Worm (Caenorhabditis elegans): ENCODE results near the gene set-2.

set-2 gene

DNA sequence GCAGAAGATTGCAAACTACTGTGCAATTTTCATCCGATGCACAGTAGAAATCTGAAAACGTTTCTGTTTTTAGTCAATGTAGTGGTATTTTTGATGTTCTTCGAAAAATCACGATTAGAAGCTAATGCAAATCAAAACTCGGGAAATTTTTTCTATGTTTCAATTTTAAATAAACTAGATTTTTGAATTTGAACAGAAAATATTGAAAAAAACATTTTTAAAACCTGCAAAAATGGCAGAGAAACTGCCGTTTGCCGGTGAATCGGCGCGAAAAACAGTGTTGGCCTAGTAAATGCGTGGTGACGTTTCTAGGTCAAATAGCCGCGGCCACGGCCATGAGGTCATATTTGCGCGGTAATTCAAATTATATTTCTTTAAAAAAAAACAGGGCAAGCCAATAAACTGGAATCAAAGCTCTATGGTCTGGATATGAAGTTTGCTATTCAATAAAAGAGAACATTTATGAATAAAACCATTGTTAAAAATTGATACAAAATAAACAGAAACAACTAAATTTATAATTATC, at the start of gene set-2 (continued):
- TF ChIP-seq pros-1 (tag; optimal IDR thresholded peaks at IDR 0.05) = no peak
- peak; percentile 65 for TF ChIP-seq lim-6 (tag; optimal IDR thresholded peaks at IDR 0.05)
- TF ChIP-seq ahr-1 (tag; optimal IDR thresholded peaks at IDR 0.05) = peak; percentile 34
- TF ChIP-seq ceh-19 (GFP tag; optimal IDR thresholded peaks at IDR 0.05) = no peak
- no peak for TF ChIP-seq pag-3 (tag; optimal IDR thresholded peaks at IDR 0.05; ENCODE audit: borderline replicate concordance)
- no peak for TF ChIP-seq sox-2 (GFP tag; IDR thresholded peaks at IDR 0.05)
- TF ChIP-seq zip-5 (tag; optimal IDR thresholded peaks at IDR 0.05) = peak; percentile 67
- TF ChIP-seq C38D4.7 (GFP tag; optimal IDR thresholded peaks at IDR 0.05) = no peak
- TF ChIP-seq mec-3 (tag; optimal IDR thresholded peaks at IDR 0.05; ENCODE audit: borderline replicate concordance) = peak; percentile 74
- no peak for TF ChIP-seq elt-4 (tag; optimal IDR thresholded peaks at IDR 0.05)
- TF ChIP-seq dmd-4 (tag; optimal IDR thresholded peaks at IDR 0.05; ENCODE audit: borderline replicate concordance) = no peak
- TF ChIP-seq pax-1 (tag; optimal IDR thresholded peaks at IDR 0.05) = no peak
- no peak for TF ChIP-seq hlh-6 (tag; optimal IDR thresholded peaks at IDR 0.05)
- no peak for TF ChIP-seq hlh-13 (GFP tag; optimal IDR thresholded peaks at IDR 0.05)
- TF ChIP-seq fkh-6 (tag; optimal IDR thresholded peaks at IDR 0.05) = peak; percentile 18
- peak; percentile 34 for TF ChIP-seq ceh-34 (tag; optimal IDR thresholded peaks at IDR 0.05)

- no peak for TF ChIP-seq T23F11.4 (GFP tag; optimal IDR thresholded peaks at IDR 0.05)
- TF ChIP-seq sox-2 (GFP tag; IDR thresholded peaks at IDR 0.05) = no peak
- no peak for TF ChIP-seq nhr-232 (tag; optimal IDR thresholded peaks at IDR 0.05)
- TF ChIP-seq ceh-2 (tag; optimal IDR thresholded peaks at IDR 0.05) = no peak
- no peak for TF ChIP-seq hlh-30 (tag; optimal IDR thresholded peaks at IDR 0.05; ENCODE audit: insufficient read depth)
- TF ChIP-seq madf-2 (tag; optimal IDR thresholded peaks at IDR 0.05) = no peak
- no peak for TF ChIP-seq ttx-3 (tag; optimal IDR thresholded peaks at IDR 0.05)
- TF ChIP-seq syd-9 (tag; optimal IDR thresholded peaks at IDR 0.05) = no peak
- TF ChIP-seq unc-42 (tag; optimal IDR thresholded peaks at IDR 0.05) = no peak
- TF ChIP-seq nfya-1 (tag; optimal IDR thresholded peaks at IDR 0.05) = no peak
- TF ChIP-seq odd-2 (tag; optimal IDR thresholded peaks at IDR 0.05) = no peak
- TF ChIP-seq pat-9 (tag; optimal IDR thresholded peaks at IDR 0.05) = no peak
- no peak for TF ChIP-seq fkh-10 (GFP tag; optimal IDR thresholded peaks at IDR 0.05)
- no peak for TF ChIP-seq ztf-16 (tag; optimal IDR thresholded peaks at IDR 0.05)
- no peak for TF ChIP-seq F13H6.1 (tag; optimal IDR thresholded peaks at IDR 0.05)
- TF ChIP-seq ceh-48 (tag; optimal IDR thresholded peaks at IDR 0.05) = no peak
- no peak for TF ChIP-seq ceh-34 (tag; optimal IDR thresholded peaks at IDR 0.05)
- no peak for TF ChIP-seq ets-4 (tag; optimal IDR thresholded peaks at IDR 0.05)
- TF ChIP-seq nhr-11 (tag; optimal IDR thresholded peaks at IDR 0.05) = no peak
- no peak for TF ChIP-seq elt-4 (tag; optimal IDR thresholded peaks at IDR 0.05)
Observed at ce11 chrIII:4968146-4968545, 38.1 kb upstream of the set-2 start.

- TF ChIP-seq nhr-232 (tag; optimal IDR thresholded peaks at IDR 0.05) = no peak
- TF ChIP-seq unc-42 (tag; optimal IDR thresholded peaks at IDR 0.05) = peak; percentile 97
- no peak for TF ChIP-seq odd-2 (tag; optimal IDR thresholded peaks at IDR 0.05)
- TF ChIP-seq pat-9 (tag; optimal IDR thresholded peaks at IDR 0.05) = no peak
- no peak for TF ChIP-seq tbx-2 (tag; optimal IDR thresholded peaks at IDR 0.05)
- TF ChIP-seq fax-1 (tag; optimal IDR thresholded peaks at IDR 0.05) = no peak
- TF ChIP-seq unc-3 (GFP tag; conservative IDR thresholded peaks at IDR 0.05) = no peak
- TF ChIP-seq unc-3 (tag; optimal IDR thresholded peaks at IDR 0.05) = no peak
Observed at ce11 chrIII:4967236-4967635, 37.2 kb upstream of the set-2 start.

- no peak for TF ChIP-seq unc-42 (tag; optimal IDR thresholded peaks at IDR 0.05)
- TF ChIP-seq ceh-34 (tag; optimal IDR thresholded peaks at IDR 0.05) = no peak
Observed at ce11 chrIII:4965271-4965670, 35.3 kb upstream of the set-2 start, which contains the start of gene nca-2. Gene nca-2, plus strand, starts transcription at chrIII:4965571.
